Worm (Caenorhabditis elegans) whole organism, mixed stage, embryonic: ENCODE data around the gene srsx-33.

ENCODE experiments used
- M03D4.4 ChIP-seq: sonication (generic microtip); optimal IDR thresholded peaks from 2 replicates; lab custom pipeline; 2017; ENCODE audit warnings: mild to moderate bottlenecking, missing genetic modification characterization, missing compliant biosample characterization
- ces-1 ChIP-seq: fragments of 150-350 bp; optimal IDR thresholded peaks from 2 replicates; lab custom pipeline; 2014; ENCODE audit warnings: missing biosample characterization, missing genetic modification reagents, missing genetic modification characterization
- drap-1 ChIP-seq: fragments of 200-800 bp; sonication (Bioruptor generic); optimal IDR thresholded peaks from 3 replicates; lab custom pipeline; 2018; ENCODE audit warnings: mild to moderate bottlenecking, missing genetic modification characterization, missing compliant biosample characterization
- hlh-1 ChIP-seq: fragments of 150-350 bp; optimal IDR thresholded peaks from 2 replicates; lab custom pipeline; 2014; ENCODE audit warnings: missing biosample characterization, missing genetic modification reagents, missing genetic modification characterization
- lin-13 ChIP-seq: fragments of 150-350 bp; optimal IDR thresholded peaks from 2 replicates; lab custom pipeline; 2014; ENCODE audit warnings: missing biosample characterization, missing genetic modification characterization
- lsy-2 ChIP-seq: fragments of 150-350 bp; optimal IDR thresholded peaks from 2 replicates; lab custom pipeline; 2014; ENCODE audit warnings: missing biosample characterization, missing genetic modification characterization
- mab-5 ChIP-seq: fragments of 150-350 bp; optimal IDR thresholded peaks from 2 replicates; lab custom pipeline; 2014; ENCODE audit warnings: missing biosample characterization, missing genetic modification characterization
- nhr-12 ChIP-seq: fragments of 150-350 bp; optimal IDR thresholded peaks from 2 replicates; lab custom pipeline; 2014; ENCODE audit warnings: missing biosample characterization, missing genetic modification characterization
- nhr-2 ChIP-seq: fragments of 150-350 bp; optimal IDR thresholded peaks from 2 replicates; lab custom pipeline; 2014; ENCODE audit warnings: missing biosample characterization, missing genetic modification characterization
- nhr-237 ChIP-seq: fragments of 150-350 bp; optimal IDR thresholded peaks from 2 replicates; lab custom pipeline; 2014; ENCODE audit warnings: missing biosample characterization, missing genetic modification characterization
- nhr-28 ChIP-seq: fragments of 150-350 bp; optimal IDR thresholded peaks from 2 replicates; lab custom pipeline; 2014; ENCODE audit warnings: missing biosample characterization, missing genetic modification characterization
- snpc-4 ChIP-seq: fragments of 150-350 bp; optimal IDR thresholded peaks from 2 replicates; lab custom pipeline; 2014; ENCODE audit warnings: missing biosample characterization, missing genetic modification characterization
- unc-62 ChIP-seq: fragments of 150-350 bp; optimal IDR thresholded peaks from 2 replicates; lab custom pipeline; 2014; ENCODE audit warnings: missing biosample characterization, missing genetic modification reagents, missing genetic modification characterization
- ztf-11 ChIP-seq: fragments of 150-350 bp; optimal IDR thresholded peaks from 2 replicates; lab custom pipeline; 2014; ENCODE audit warnings: missing biosample characterization, missing genetic modification characterization

ce11 chrV:11247846-11248245 lies 4.5 kb downstream of the srsx-33 start, which contains the start of gene mam-4:
- TF ChIP-seq snpc-4 (tag; lab: Kevin White, UChicago) (no peak), ztf-11 (tag; lab: Kevin White, UChicago) (no peak), lin-13 (tag; lab: Kevin White, UChicago) (no peak), M03D4.4 (tag; lab: Kevin White, UChicago) (no peak), nhr-237 (no peak), nhr-28 (tag; lab: Kevin White, UChicago) (no peak), hlh-1 (tag; lab: Kevin White, UChicago) (no peak), lsy-2 (no peak), nhr-12 (tag; lab: Kevin White, UChicago) (no peak), ces-1 (no peak), unc-62 (no peak), nhr-2 (tag; lab: Kevin White, UChicago) (no peak), mab-5 (no peak), drap-1 (no peak)
